Fruit fly (Drosophila melanogaster) whole organism: ENCODE measurements around the gene RecQ5.

ENCODE experiments used
- EcR ChIP-seq, 2 experiments: fragments of >200 bp; optimal IDR thresholded peaks; 2 replicates each; lab custom pipeline; 2017; ENCODE audit warnings: missing biosample characterization in 2 of 2, missing genetic modification characterization in 2 of 2, missing genetic modification reagents in 2 of 2
- pan ChIP-seq: fragments of >200 bp; optimal IDR thresholded peaks from 2 replicates; lab custom pipeline; 2017
- psq ChIP-seq: fragments of >200 bp; optimal IDR thresholded peaks from 2 replicates; lab custom pipeline; 2017
- usp ChIP-seq: fragments of >200 bp; optimal IDR thresholded peaks from 2 replicates; lab custom pipeline; 2017; ENCODE audit warnings: missing biosample characterization, missing genetic modification characterization, mixed read lengths

DNA sequence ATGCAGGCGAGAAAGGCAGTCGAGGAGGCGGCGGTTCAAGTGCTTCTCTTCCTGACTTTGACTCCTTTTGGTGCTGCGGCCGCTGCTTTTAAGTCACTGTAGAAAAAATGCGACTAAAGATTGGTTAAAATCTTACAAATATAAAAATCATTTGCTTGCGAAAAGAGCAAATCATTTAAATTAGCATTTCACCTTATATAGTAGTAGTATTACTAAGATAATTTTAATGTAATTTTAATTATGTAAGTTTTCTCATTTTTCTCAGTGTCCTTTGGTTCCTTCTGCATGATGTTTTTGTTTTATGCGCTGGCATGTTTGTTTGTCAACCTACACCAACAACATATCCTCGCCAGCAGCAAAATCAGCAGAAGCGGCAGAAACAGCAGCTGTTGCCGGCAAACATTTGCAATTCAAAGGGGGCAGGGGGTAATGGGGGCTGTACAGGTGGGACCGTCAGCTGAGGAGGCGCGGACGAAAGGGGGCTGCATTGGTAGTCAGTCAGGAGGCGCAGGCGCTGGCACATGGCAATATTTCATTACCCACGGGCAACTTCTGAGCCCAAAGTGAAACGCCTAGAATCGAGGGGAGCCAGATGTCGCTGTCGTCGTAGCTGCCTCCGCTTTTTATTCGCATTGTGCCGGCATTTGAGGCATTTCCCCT is 15.5 kb upstream of the RecQ5 start:
- TF ChIP-seq psq = no peak
- no peak for TF ChIP-seq usp (GFP tag; lab: Kevin White, UChicago)
- no peak for TF ChIP-seq pan (lab: Kevin White, UChicago)
- no peak for TF ChIP-seq EcR (GFP tag; optimal IDR thresholded peaks at IDR 0.05; lab: Kevin White, UChicago)
